Worm (Caenorhabditis elegans) whole organism, L2 larva: ENCODE data around the gene F09C8.1.
"Not testable (repeated sequence)": the region's sequence is repeated elsewhere in the genome, so short reads cannot be mapped to it uniquely, and the experiment has no call there.

Experiments used
- F13H6.1 ChIP-seq: sonication (generic microtip); optimal IDR thresholded peaks from 2 replicates; lab custom pipeline; 2016; ENCODE audit warnings: missing genetic modification characterization, missing compliant biosample characterization
- R02D3.7 ChIP-seq: fragments of 150-350 bp; optimal IDR thresholded peaks from 2 replicates; lab custom pipeline; 2014; ENCODE audit warnings: missing biosample characterization, missing genetic modification characterization
- ZK546.5 ChIP-seq: sonication (generic microtip); optimal IDR thresholded peaks from 2 replicates; lab custom pipeline; 2017; ENCODE audit warnings: missing biosample characterization, missing genetic modification characterization
- alr-1 ChIP-seq: fragments of 150-350 bp; optimal IDR thresholded peaks from 2 replicates; lab custom pipeline; 2014; ENCODE audit warnings: missing biosample characterization, missing genetic modification characterization
- aly-2 ChIP-seq: fragments of 150-350 bp; optimal IDR thresholded peaks from 2 replicates; lab custom pipeline; 2014; ENCODE audit warnings: missing biosample characterization, missing genetic modification characterization
- ama-1 ChIP-seq: fragments of 150-350 bp; optimal IDR thresholded peaks from 2 replicates; lab custom pipeline; 2018; ENCODE audit warnings: inconsistent platforms
- blmp-1 ChIP-seq: sonication (generic microtip); optimal IDR thresholded peaks from 2 replicates; lab custom pipeline; 2017; ENCODE audit warnings: missing genetic modification characterization, mild to moderate bottlenecking, missing compliant biosample characterization, antibody characterized with exemption, moderate library complexity; ENCODE audit not compliant: insufficient read depth
- ceh-16 ChIP-seq: fragments of 150-350 bp; optimal IDR thresholded peaks from 2 replicates; lab custom pipeline; 2014; ENCODE audit warnings: missing biosample characterization, missing genetic modification characterization
- ceh-82 ChIP-seq: fragments of 150-350 bp; optimal IDR thresholded peaks from 2 replicates; lab custom pipeline; 2014; ENCODE audit warnings: missing biosample characterization, missing genetic modification characterization
- crh-2 ChIP-seq: sonication (generic microtip); optimal IDR thresholded peaks from 2 replicates; lab custom pipeline; 2017; ENCODE audit warnings: missing biosample characterization, missing genetic modification characterization
- dmd-4 ChIP-seq: sonication (generic microtip); optimal IDR thresholded peaks from 2 replicates; lab custom pipeline; 2017; ENCODE audit warnings: missing biosample characterization, missing genetic modification characterization
- egl-27 ChIP-seq: sonication (generic microtip); optimal IDR thresholded peaks from 3 replicates; lab custom pipeline; 2017; ENCODE audit warnings: missing biosample characterization, missing genetic modification reagents, missing genetic modification characterization
- elt-1 ChIP-seq: fragments of 150-350 bp; optimal IDR thresholded peaks from 2 replicates; lab custom pipeline; 2014; ENCODE audit warnings: missing biosample characterization, missing genetic modification characterization
- elt-3 ChIP-seq: sonication (generic microtip); optimal IDR thresholded peaks from 2 replicates; lab custom pipeline; 2017; ENCODE audit warnings: missing biosample characterization, missing genetic modification characterization
- fos-1 ChIP-seq: fragments of 150-350 bp; optimal IDR thresholded peaks from 2 replicates; lab custom pipeline; 2014; ENCODE audit warnings: missing biosample characterization, missing genetic modification characterization
- gmeb-1 ChIP-seq: fragments of 150-350 bp; optimal IDR thresholded peaks from 2 replicates; lab custom pipeline; 2014; ENCODE audit warnings: missing biosample characterization, missing genetic modification characterization
- lin-11 ChIP-seq: fragments of 150-350 bp; sonication (generic microtip); optimal IDR thresholded peaks from 2 replicates; lab custom pipeline; 2014; ENCODE audit warnings: missing biosample characterization, missing genetic modification characterization, inconsistent platforms, mixed read lengths
- lin-13 ChIP-seq: fragments of 150-350 bp; optimal IDR thresholded peaks from 2 replicates; lab custom pipeline; 2014; ENCODE audit warnings: missing biosample characterization, missing genetic modification reagents, missing genetic modification characterization
- lin-39 ChIP-seq: fragments of 150-350 bp; optimal IDR thresholded peaks from 2 replicates; lab custom pipeline; 2014; ENCODE audit warnings: missing biosample characterization, missing genetic modification reagents, missing genetic modification characterization
- lsy-2 ChIP-seq, 2 experiments: fragments of 150-350 bp in 1 of 2; sonication (generic microtip) in 1 of 2; optimal IDR thresholded peaks; 2 replicates each; lab custom pipeline; 2014 to 2017; ENCODE audit warnings: missing biosample characterization in 2 of 2, missing genetic modification characterization in 2 of 2
- mab-5 ChIP-seq: fragments of 150-350 bp; optimal IDR thresholded peaks from 2 replicates; lab custom pipeline; 2014; ENCODE audit warnings: missing biosample characterization, missing genetic modification characterization
- mbf-1 ChIP-seq: sonication (generic microtip); optimal IDR thresholded peaks from 2 replicates; lab custom pipeline; 2017; ENCODE audit warnings: missing biosample characterization, missing genetic modification characterization
- mdl-1 ChIP-seq, 2 experiments: fragments of 150-350 bp in 1 of 2; sonication (generic microtip) in 1 of 2; optimal IDR thresholded peaks; 2 replicates each; lab custom pipeline; 2017; ENCODE audit warnings: missing biosample characterization in 2 of 2, missing genetic modification characterization in 2 of 2
- nhr-10 ChIP-seq: sonication (generic microtip); optimal IDR thresholded peaks from 2 replicates; lab custom pipeline; 2017; ENCODE audit warnings: missing biosample characterization, missing genetic modification characterization
- nhr-11 ChIP-seq: fragments of 150-350 bp; optimal IDR thresholded peaks from 2 replicates; lab custom pipeline; 2014; ENCODE audit warnings: missing biosample characterization, missing genetic modification characterization
- nhr-12 ChIP-seq: fragments of 150-350 bp; optimal IDR thresholded peaks from 2 replicates; lab custom pipeline; 2014; ENCODE audit warnings: missing biosample characterization, missing genetic modification characterization
- nhr-21 ChIP-seq: fragments of 150-350 bp; optimal IDR thresholded peaks from 2 replicates; lab custom pipeline; 2014; ENCODE audit warnings: missing biosample characterization, missing genetic modification characterization
- nhr-237 ChIP-seq: fragments of 150-350 bp; optimal IDR thresholded peaks from 2 replicates; lab custom pipeline; 2014; ENCODE audit warnings: missing biosample characterization, missing genetic modification characterization
- nhr-25 ChIP-seq: fragments of 150-350 bp; sonication (generic microtip); optimal IDR thresholded peaks from 3 replicates; lab custom pipeline; 2014; ENCODE audit warnings: missing biosample characterization, missing genetic modification characterization
- nhr-6 ChIP-seq: fragments of 150-350 bp; optimal IDR thresholded peaks from 2 replicates; lab custom pipeline; 2014; ENCODE audit warnings: missing biosample characterization, missing genetic modification characterization
- nhr-77 ChIP-seq: fragments of 150-350 bp; optimal IDR thresholded peaks from 2 replicates; lab custom pipeline; 2014; ENCODE audit warnings: missing biosample characterization, missing genetic modification characterization
- peb-1 ChIP-seq: fragments of 150-350 bp; optimal IDR thresholded peaks from 2 replicates; lab custom pipeline; 2014; ENCODE audit warnings: missing biosample characterization, missing genetic modification characterization
- sem-4 ChIP-seq: fragments of 150-350 bp; optimal IDR thresholded peaks from 2 replicates; lab custom pipeline; 2014; ENCODE audit warnings: missing biosample characterization, missing genetic modification reagents, missing genetic modification characterization
- skn-1 ChIP-seq: sonication (generic microtip); optimal IDR thresholded peaks from 2 replicates; lab custom pipeline; 2017; ENCODE audit warnings: missing biosample characterization, missing genetic modification characterization
- sma-3 ChIP-seq: sonication (generic microtip); optimal IDR thresholded peaks from 2 replicates; lab custom pipeline; 2016; ENCODE audit warnings: missing genetic modification reagents, missing genetic modification characterization, missing compliant biosample characterization
- sma-9 ChIP-seq, 2 experiments: fragments of 150-350 bp in 1 of 2; sonication (generic microtip) in 1 of 2; optimal IDR thresholded peaks; 2 replicates each; lab custom pipeline; 2014 to 2016; ENCODE audit warnings: missing genetic modification characterization in 2 of 2, mild to moderate bottlenecking in 1 of 2, missing biosample characterization in 1 of 2, missing compliant biosample characterization in 1 of 2, missing genetic modification reagents in 1 of 2, moderate library complexity in 1 of 2
- unc-39 ChIP-seq: fragments of 150-350 bp; optimal IDR thresholded peaks from 2 replicates; lab custom pipeline; 2014; ENCODE audit warnings: missing biosample characterization, missing genetic modification characterization
- zag-1 ChIP-seq: fragments of 150-350 bp; optimal IDR thresholded peaks from 2 replicates; lab custom pipeline; 2014; ENCODE audit warnings: missing biosample characterization, missing genetic modification characterization
- ztf-1 ChIP-seq: fragments of 200-800 bp; sonication (Bioruptor generic); conservative IDR thresholded peaks from 2 replicates; pipeline ENCODE4 v1.3.6; 2022; ENCODE audit warnings: missing genetic modification characterization, missing compliant biosample characterization
- ztf-11 ChIP-seq: sonication (generic microtip); optimal IDR thresholded peaks from 2 replicates; lab custom pipeline; 2017; ENCODE audit warnings: missing biosample characterization, missing genetic modification characterization
- ztf-4 ChIP-seq: fragments of 150-350 bp; optimal IDR thresholded peaks from 2 replicates; lab custom pipeline; 2014; ENCODE audit warnings: missing biosample characterization, missing genetic modification characterization

F09C8.1 gene

DNA sequence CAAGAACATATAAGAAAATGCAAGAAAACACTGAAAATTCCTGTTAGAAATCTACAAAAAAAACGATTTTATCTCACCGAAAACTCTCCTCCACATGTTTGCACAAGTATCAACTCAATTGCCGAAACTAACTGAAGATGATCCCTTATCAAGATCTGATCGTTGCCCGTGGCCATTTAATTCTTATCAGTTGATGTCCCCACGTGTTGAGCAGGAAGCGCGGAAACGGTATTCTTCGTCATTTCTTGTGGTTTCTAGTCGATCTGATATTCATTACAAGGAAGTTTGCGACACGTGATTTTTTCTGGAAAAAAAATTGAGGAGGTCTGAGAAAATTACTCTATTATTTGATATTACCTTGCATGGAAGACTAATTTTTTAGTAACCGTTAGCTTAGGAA, at the start of gene F09C8.1:
F09C8.1 (minus strand) TSS at position 123 of the 400 bp plus-strand sequence.
- no peak for TF ChIP-seq ztf-4
- TF ChIP-seq lin-39 (tag; lab: Kevin White, UChicago) = no peak
- TF ChIP-seq nhr-12 (tag; lab: Kevin White, UChicago) = no peak
- no peak for TF ChIP-seq dmd-4 (tag; lab: Kevin White, UChicago)
- TF ChIP-seq nhr-6 = no peak
- TF ChIP-seq sma-3 (GFP tag; lab: Kevin White, UChicago) = no peak
- no peak for TF ChIP-seq nhr-21 (tag; lab: Kevin White, UChicago)
- TF ChIP-seq elt-3 = no peak
- TF ChIP-seq sma-9 (GFP tag; optimal IDR thresholded peaks at IDR 0.05; lab: Kevin White, UChicago) = peak; percentile 83
- no peak for TF ChIP-seq sma-9 (tag; optimal IDR thresholded peaks at IDR 0.05; lab: Kevin White, UChicago)
- no peak for TF ChIP-seq peb-1
- TF ChIP-seq zag-1 (tag; lab: Kevin White, UChicago) = no peak
- peak; percentile 78 for TF ChIP-seq fos-1 (tag; lab: Kevin White, UChicago)
- no peak for TF ChIP-seq ceh-82 (tag; lab: Kevin White, UChicago)
- peak in 1 of 2 experiments; percentile 74 for TF ChIP-seq mdl-1 (tag; optimal IDR thresholded peaks at IDR 0.05; lab: Kevin White, UChicago)
- TF ChIP-seq F13H6.1 (tag; lab: Kevin White, UChicago) = peak; percentile 5
- no peak for TF ChIP-seq elt-1 (tag; lab: Kevin White, UChicago)
- TF ChIP-seq ztf-1 (GFP tag; lab: Robert Waterston, UW) = no peak
- TF ChIP-seq nhr-25 (tag; lab: Kevin White, UChicago) = no peak
- no peak for TF ChIP-seq nhr-11 (tag; lab: Kevin White, UChicago)
- TF ChIP-seq lin-11 = no peak
- peak; percentile 54 for TF ChIP-seq gmeb-1 (tag; lab: Kevin White, UChicago)
- no peak for TF ChIP-seq sem-4
- TF ChIP-seq egl-27 (tag; lab: Kevin White, UChicago) = no peak

DNA sequence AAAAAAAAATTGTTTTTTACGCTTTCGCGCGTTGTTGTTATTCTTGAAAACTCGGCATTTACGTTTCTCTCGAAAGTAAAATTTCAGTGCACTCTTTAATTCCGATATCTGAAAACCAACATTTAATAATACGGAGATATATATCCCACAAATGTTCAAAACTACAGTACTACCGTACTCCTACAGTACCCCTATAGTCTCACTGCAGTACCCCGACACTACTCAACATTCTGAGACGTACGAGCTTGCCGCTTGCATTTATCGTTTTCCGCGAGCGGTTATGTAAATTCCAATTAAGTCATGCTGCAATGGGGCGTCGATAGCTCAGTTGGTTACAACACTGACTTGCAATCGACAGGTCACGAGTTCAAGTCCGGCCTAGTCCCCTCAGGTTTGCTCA, 49.7 kb upstream of the F09C8.1 start, which contains the start of gene F23A7.8:
F23A7.8 (plus strand) TSS at position 301 of the 400 bp plus-strand sequence.
- not testable (repeated sequence) for TF ChIP-seq lin-13 (GFP tag; lab: Kevin White, UChicago); gmeb-1 (tag; lab: Kevin White, UChicago); skn-1 (tag; lab: Kevin White, UChicago)

DNA sequence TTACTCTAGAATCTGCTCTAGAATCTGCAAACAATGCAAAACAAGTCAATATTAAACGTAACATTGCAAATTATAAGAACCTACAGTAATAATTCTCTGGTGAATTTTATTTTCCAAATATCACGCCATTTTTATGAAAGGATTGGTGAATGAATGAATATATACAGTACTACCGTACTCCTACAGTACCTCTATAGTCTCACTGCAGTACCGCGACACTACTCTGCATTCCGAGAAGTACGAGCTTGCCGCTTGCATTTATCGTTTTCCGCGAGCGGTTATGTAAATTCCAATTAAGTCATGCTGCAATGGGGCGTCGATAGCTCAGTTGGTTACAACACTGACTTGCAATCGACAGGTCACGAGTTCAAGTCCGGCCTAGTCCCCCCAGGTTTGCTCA, 49.0 kb upstream of the F09C8.1 start, which contains the start of gene F23A7.4:
F23A7.4 (plus strand) TSS at position 301 of the 400 bp plus-strand sequence.
- TF ChIP-seq peb-1; dmd-4 (tag; lab: Kevin White, UChicago); lsy-2 (tag; optimal IDR thresholded peaks at IDR 0.05; lab: Kevin White, UChicago): not testable (repeated sequence)

DNA sequence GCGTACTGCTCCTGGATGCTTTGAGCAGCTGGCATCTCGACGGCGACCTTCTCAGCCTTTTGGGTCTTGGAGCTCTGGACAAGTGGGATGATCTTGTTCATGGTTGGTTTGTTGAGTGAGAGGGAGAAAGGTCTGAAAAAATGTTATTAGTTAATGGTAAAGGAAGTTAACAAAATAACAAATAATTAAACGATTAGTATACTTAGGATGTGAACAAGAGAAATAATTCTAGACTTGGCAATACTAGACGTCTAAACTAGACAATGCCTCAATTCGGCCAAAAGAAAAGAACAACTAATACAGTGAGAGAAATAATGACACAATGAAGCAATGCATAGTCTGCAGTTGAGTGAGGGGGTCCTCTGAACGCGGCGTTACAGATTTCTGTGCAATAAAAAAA, 47.2 kb upstream of the F09C8.1 start, which contains the start of gene R11.4:
R11.4 (minus strand) TSS at position 101 of the 400 bp plus-strand sequence.
- TF ChIP-seq unc-39 (tag; lab: Kevin White, UChicago) = no peak
- TF ChIP-seq blmp-1 (tag; lab: Kevin White, UChicago) = no peak
- no peak for TF ChIP-seq lsy-2 (tag; optimal IDR thresholded peaks at IDR 0.05; lab: Kevin White, UChicago)
- no peak for TF ChIP-seq nhr-12 (tag; lab: Kevin White, UChicago)
- TF ChIP-seq egl-27 (tag; lab: Kevin White, UChicago) = no peak
- TF ChIP-seq nhr-237 = no peak
- TF ChIP-seq ztf-1 (GFP tag; lab: Robert Waterston, UW) = no peak

DNA sequence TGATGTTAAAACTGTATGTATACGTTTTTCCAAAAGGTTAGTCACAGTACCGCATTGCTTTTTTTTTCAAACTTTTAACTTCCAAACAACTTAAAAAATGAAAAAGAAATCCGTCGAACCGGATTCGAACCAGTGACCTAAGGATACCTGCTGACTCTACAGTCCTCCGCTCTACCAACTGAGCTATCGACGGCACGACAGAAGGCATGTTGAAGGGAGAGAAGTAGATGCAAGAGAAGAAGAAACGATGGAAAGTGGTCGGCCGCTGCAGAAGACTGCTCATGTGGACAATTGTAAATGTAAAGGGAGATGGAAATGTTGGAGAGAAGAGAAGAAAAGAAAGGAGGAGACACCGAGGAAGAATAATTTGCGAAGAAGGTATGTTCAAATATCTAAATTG, 46.3 kb upstream of the F09C8.1 start:
- peak; percentile 85 for TF ChIP-seq sma-3 (GFP tag; lab: Kevin White, UChicago)
- no peak for TF ChIP-seq dmd-4 (tag; lab: Kevin White, UChicago)
- TF ChIP-seq elt-1 (tag; lab: Kevin White, UChicago) = no peak
- no peak for TF ChIP-seq unc-39 (tag; lab: Kevin White, UChicago)
- peak; percentile 70 for TF ChIP-seq nhr-237
- peak; percentile 31 for TF ChIP-seq ztf-4
- TF ChIP-seq peb-1 = no peak
- TF ChIP-seq egl-27 (tag; lab: Kevin White, UChicago) = peak; percentile 61
- no peak for TF ChIP-seq lin-39 (tag; lab: Kevin White, UChicago)
- TF ChIP-seq alr-1 = no peak
- TF ChIP-seq aly-2 (tag; lab: Kevin White, UChicago) = no peak
- TF ChIP-seq lin-13 (GFP tag; lab: Kevin White, UChicago) = peak; percentile 77
- TF ChIP-seq ama-1 = no peak
- TF ChIP-seq crh-2 (tag; lab: Kevin White, UChicago) = peak; percentile 88
- TF ChIP-seq ztf-1 (GFP tag; lab: Robert Waterston, UW) = no peak
- peak; percentile 5 for TF ChIP-seq blmp-1 (tag; lab: Kevin White, UChicago)
- TF ChIP-seq R02D3.7 (tag; lab: Kevin White, UChicago) = no peak
- no peak for TF ChIP-seq mbf-1
- TF ChIP-seq nhr-6 = peak; percentile 71
- TF ChIP-seq ZK546.5 (tag; lab: Kevin White, UChicago) = no peak
- no peak for TF ChIP-seq nhr-11 (tag; lab: Kevin White, UChicago)
- TF ChIP-seq nhr-12 (tag; lab: Kevin White, UChicago) = no peak
- peak; percentile 61 for TF ChIP-seq ceh-82 (tag; lab: Kevin White, UChicago)
- peak; percentile 64 for TF ChIP-seq nhr-25 (tag; lab: Kevin White, UChicago)
- TF ChIP-seq fos-1 (tag; lab: Kevin White, UChicago) = peak; percentile 77
- peak; percentile 70 for TF ChIP-seq nhr-77
- peak; percentile 20 for TF ChIP-seq ztf-11 (tag; lab: Kevin White, UChicago)
- peak; percentile 89 for TF ChIP-seq mab-5 (tag; lab: Kevin White, UChicago)
- TF ChIP-seq elt-3 = no peak
- no peak for TF ChIP-seq ceh-16 (tag; lab: Kevin White, UChicago)
- peak; percentile 79 for TF ChIP-seq F13H6.1 (tag; lab: Kevin White, UChicago)
- no peak for TF ChIP-seq skn-1 (tag; lab: Kevin White, UChicago)
- TF ChIP-seq nhr-10 (tag; lab: Kevin White, UChicago) = peak; percentile 68
